Worm (Caenorhabditis elegans): ENCODE data around the gene F31E3.2.

F31E3.2 gene

DNA sequence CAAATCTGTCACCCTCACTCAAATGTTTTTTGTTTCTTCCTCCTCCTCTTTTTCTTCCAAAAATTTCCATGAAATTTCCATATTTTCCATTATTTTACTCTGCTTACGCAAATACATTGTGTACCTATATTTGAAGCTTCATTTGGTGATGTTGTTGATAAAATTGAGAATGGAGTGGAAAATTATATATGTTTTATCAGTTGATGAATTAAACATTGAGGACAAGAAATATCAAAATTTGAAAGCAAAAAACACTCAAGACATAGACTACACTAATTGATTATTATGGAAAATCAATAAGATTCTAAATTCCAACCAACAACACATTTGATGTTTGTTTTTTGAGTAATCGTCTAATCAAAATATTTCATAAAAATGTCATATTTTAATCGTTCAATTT is 15.4 kb downstream of the F31E3.2 start:
- TF ChIP-seq nhr-6 (tag; optimal IDR thresholded peaks at IDR 0.05) (no peak), fos-1 (tag; optimal IDR thresholded peaks at IDR 0.05) (peak; percentile 63)

DNA sequence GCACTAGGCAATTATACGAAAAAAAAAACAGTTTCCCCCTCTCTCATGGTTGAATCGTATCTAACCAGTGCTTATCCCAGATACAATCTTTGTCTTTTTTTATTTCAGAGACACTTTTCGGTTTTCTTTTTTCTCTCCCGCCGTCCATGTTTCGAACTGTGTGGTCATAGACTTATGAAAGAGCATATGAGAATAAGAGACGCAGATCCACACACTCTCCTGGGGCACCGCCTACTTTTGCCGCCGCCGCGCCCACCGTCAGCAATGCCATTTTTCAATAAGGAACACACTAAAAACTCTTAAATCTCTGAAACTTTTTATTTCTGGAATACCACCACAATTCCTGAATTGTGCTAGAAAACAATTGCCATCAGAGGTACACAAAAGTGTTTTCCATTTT is 16.1 kb downstream of the F31E3.2 start, which contains the start of gene prk-1:
Gene prk-1, plus strand, starts transcription at position 269 of the 400 bp plus-strand sequence.
- TF ChIP-seq unc-39 (tag; optimal IDR thresholded peaks at IDR 0.05) = no peak
- no peak for TF ChIP-seq lin-11 (tag; optimal IDR thresholded peaks at IDR 0.05)
- TF ChIP-seq nhr-6 (tag; optimal IDR thresholded peaks at IDR 0.05) = no peak
- TF ChIP-seq nhr-25 (tag; optimal IDR thresholded peaks at IDR 0.05) = no peak
- no peak for TF ChIP-seq skn-1 (tag; optimal IDR thresholded peaks at IDR 0.05)
- TF ChIP-seq sma-3 (GFP tag; optimal IDR thresholded peaks at IDR 0.05) = no peak
- TF ChIP-seq nhr-10 (tag; optimal IDR thresholded peaks at IDR 0.05) = no peak
- no peak for TF ChIP-seq nhr-23 (tag; optimal IDR thresholded peaks at IDR 0.05)
- TF ChIP-seq unc-55 (GFP tag; optimal IDR thresholded peaks at IDR 0.05) = no peak
- TF ChIP-seq ztf-1 (GFP tag; conservative IDR thresholded peaks at IDR 0.05) = no peak
- no peak for TF ChIP-seq F13H6.1 (tag; optimal IDR thresholded peaks at IDR 0.05)
- no peak for TF ChIP-seq sma-9 (GFP tag; optimal IDR thresholded peaks at IDR 0.05)
- TF ChIP-seq sma-9 (tag; optimal IDR thresholded peaks at IDR 0.05) = no peak
- TF ChIP-seq ztf-4 (tag; optimal IDR thresholded peaks at IDR 0.05) = no peak
- no peak for TF ChIP-seq nhr-11 (tag; optimal IDR thresholded peaks at IDR 0.05)
- TF ChIP-seq fos-1 (tag; optimal IDR thresholded peaks at IDR 0.05) = no peak
- no peak for TF ChIP-seq Y55F3AM.14 (GFP tag; optimal IDR thresholded peaks at IDR 0.05)
- TF ChIP-seq elt-1 (tag; optimal IDR thresholded peaks at IDR 0.05) = no peak
- no peak for TF ChIP-seq lsy-2 (tag; optimal IDR thresholded peaks at IDR 0.05)
- TF ChIP-seq ZK546.5 (tag; optimal IDR thresholded peaks at IDR 0.05) = no peak
- TF ChIP-seq nhr-21 (tag; optimal IDR thresholded peaks at IDR 0.05) = no peak

DNA sequence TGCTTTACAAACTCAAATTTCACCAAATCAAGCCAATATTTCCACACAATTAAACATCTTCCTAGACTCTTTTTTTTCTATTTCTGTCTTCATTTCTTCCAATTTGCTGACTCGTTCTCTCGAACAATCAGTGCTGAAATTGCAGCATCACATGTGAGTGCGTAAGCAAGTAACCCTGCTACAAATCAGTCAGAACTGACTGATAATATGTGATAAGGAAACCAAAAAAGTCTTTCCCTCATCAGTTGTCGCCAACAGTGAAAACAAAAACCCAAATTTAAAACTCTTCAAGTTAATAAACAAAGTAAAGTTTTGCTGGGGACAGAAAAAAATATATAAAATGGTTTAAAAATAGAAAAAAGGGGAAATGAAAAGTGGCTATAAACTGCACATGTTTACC is 17.7 kb downstream of the F31E3.2 start:
- TF ChIP-seq fos-1 (tag; optimal IDR thresholded peaks at IDR 0.05) (peak; percentile 90), ztf-4 (tag; optimal IDR thresholded peaks at IDR 0.05) (no peak), ZK546.5 (tag; optimal IDR thresholded peaks at IDR 0.05) (no peak), skn-1 (tag; optimal IDR thresholded peaks at IDR 0.05) (no peak), gmeb-1 (tag; optimal IDR thresholded peaks at IDR 0.05) (peak; percentile 37), elt-3 (tag; optimal IDR thresholded peaks at IDR 0.05) (no peak), nhr-237 (tag; optimal IDR thresholded peaks at IDR 0.05) (no peak), dmd-4 (tag; optimal IDR thresholded peaks at IDR 0.05) (no peak), mab-5 (tag; optimal IDR thresholded peaks at IDR 0.05) (no peak)

DNA sequence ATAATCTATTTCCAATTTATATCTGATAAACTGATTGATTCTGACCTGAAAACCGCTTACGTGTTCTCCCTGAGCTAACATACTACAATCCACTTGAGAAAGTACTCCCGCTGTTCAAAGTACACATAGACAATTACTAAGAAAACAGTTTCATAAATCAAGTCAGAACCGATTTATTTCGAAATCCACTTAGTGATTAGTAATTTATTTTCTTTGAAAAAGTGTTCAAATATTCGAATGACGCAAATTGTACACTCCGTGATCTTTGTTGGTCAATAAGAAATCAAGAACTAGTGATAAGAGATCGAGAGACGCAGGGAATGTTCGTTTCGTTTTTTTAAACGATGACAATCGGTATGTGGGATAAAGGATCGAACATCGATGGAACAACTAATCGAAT is 18.7 kb downstream of the F31E3.2 start:
- no peak for TF ChIP-seq unc-39 (tag; optimal IDR thresholded peaks at IDR 0.05)
- peak; percentile 52 for TF ChIP-seq fos-1 (tag; optimal IDR thresholded peaks at IDR 0.05)
- TF ChIP-seq F13H6.1 (tag; optimal IDR thresholded peaks at IDR 0.05) = peak; percentile 42

DNA sequence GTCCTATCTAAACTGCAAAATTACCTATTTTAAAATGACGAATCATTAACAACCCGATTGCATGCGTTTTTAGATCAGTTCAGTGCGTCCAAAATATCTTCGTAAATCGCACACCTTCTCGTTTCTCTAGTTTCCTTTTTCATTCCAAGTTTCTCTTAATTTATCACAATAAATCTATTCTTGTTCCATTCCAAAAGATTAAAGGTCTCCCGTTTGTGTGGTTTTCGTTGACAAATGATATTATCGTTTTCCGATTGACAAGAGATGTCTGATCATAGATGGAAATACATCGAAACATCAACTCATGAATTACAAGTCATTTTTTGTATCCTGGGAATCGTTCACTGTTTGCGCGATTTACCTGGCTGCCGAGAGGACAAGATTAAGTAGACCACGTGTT is 19.4 kb downstream of the F31E3.2 start:
- TF ChIP-seq sma-9 (GFP tag; optimal IDR thresholded peaks at IDR 0.05) (peak; percentile 32), sma-9 (tag; optimal IDR thresholded peaks at IDR 0.05) (no peak), nhr-10 (tag; optimal IDR thresholded peaks at IDR 0.05) (no peak), Y55F3AM.14 (GFP tag; optimal IDR thresholded peaks at IDR 0.05) (no peak), nhr-21 (tag; optimal IDR thresholded peaks at IDR 0.05) (peak; percentile 42)

DNA sequence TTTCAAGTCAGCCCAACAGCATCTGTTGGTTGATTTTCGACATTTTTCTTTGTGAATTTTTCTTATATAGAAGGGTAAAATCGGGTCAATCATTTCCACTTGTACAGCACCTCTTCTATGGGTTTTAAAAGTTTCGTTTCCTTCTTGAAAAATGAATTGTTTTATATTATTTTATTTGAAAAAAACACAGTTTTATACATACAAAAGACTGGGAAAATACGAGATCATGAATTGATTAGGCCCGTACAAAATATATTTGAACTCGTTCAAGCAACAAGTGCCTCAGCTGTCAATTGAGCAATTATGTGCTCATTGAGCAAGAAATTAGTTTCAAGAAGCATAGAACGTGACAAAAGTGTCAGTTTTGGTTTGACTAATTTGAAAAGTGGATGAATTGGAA is 28.4 kb downstream of the F31E3.2 start:
- TF ChIP-seq lin-39 (tag; optimal IDR thresholded peaks at IDR 0.05) (no peak), mbf-1 (tag; optimal IDR thresholded peaks at IDR 0.05) (no peak), crh-2 (tag; optimal IDR thresholded peaks at IDR 0.05) (no peak), fos-1 (tag; optimal IDR thresholded peaks at IDR 0.05) (no peak)

DNA sequence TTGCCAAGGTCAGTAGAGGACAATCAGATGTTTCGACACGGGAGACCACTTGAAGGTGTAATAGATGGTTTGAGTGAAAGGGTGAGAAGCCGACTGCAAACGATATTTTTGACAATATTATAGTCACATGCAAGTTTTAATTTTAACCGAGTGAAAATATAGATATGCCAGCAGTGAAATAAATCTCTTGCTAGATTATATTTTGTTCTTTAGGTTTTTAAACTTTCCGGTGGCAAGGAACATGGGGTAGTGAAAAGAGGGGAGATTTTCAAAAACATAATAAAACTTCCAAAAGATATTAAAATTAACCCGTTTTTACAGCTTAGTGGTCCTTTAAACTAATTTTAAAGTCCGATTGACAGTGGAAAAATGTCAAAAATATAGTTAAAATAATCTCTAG is 31.6 kb downstream of the F31E3.2 start, which contains the start of gene C06E8.5:
Gene C06E8.5, minus strand, starts transcription at position 101 of the 400 bp plus-strand sequence.
- TF ChIP-seq ceh-82 (tag; optimal IDR thresholded peaks at IDR 0.05) (no peak), unc-55 (GFP tag; optimal IDR thresholded peaks at IDR 0.05) (no peak), sem-4 (tag; optimal IDR thresholded peaks at IDR 0.05) (no peak), nhr-25 (tag; optimal IDR thresholded peaks at IDR 0.05) (peak; percentile 23), mdl-1 (tag; optimal IDR thresholded peaks at IDR 0.05) (no peak)

Data from whole organism, L2 larva.